Worm (Caenorhabditis elegans) whole organism, young adult: ENCODE measurements around the gene htp-1.
A peak's percentile ranks its signal among the peaks of the same experiment; 100 is the strongest.

ENCODE experiments used
- B0035.1 ChIP-seq: sonication (generic microtip); optimal IDR thresholded peaks from 2 replicates; lab custom pipeline; 2016; ENCODE audit warnings: missing genetic modification characterization, mild to moderate bottlenecking, missing compliant biosample characterization, missing genotype, missing genetic modification reagents
- F22D6.2 ChIP-seq: sonication (generic microtip); optimal IDR thresholded peaks from 2 replicates; lab custom pipeline; 2016; ENCODE audit warnings: mild to moderate bottlenecking, missing genetic modification characterization, missing compliant biosample characterization
- F33H1.4 ChIP-seq: fragments of 200-800 bp; sonication (Bioruptor generic); IDR thresholded peaks from 2 replicates; pipeline ENCODE4 v1.3.6; 2022; ENCODE audit warnings: missing genetic modification reagents, missing genetic modification characterization, missing compliant biosample characterization
- F37B4.10 ChIP-seq: fragments of 200-800 bp; sonication (Bioruptor generic); IDR thresholded peaks from 2 replicates; pipeline ENCODE4 v1.3.6; 2022; ENCODE audit warnings: missing genetic modification characterization, missing compliant biosample characterization
- F49E8.2 ChIP-seq: sonication (generic microtip); optimal IDR thresholded peaks from 3 replicates; lab custom pipeline; 2017; ENCODE audit warnings: missing genetic modification characterization, mild to moderate bottlenecking, missing compliant biosample characterization, antibody characterized with exemption, moderate library complexity; ENCODE audit not compliant: insufficient read depth
- F57A8.1 ChIP-seq: fragments of 200-800 bp; sonication (Bioruptor generic); optimal IDR thresholded peaks from 2 replicates; lab custom pipeline; 2018; ENCODE audit warnings: mild to moderate bottlenecking, missing genetic modification characterization, moderate library complexity, missing compliant biosample characterization
- Y79H2A.3 ChIP-seq: fragments of 200-800 bp; sonication (Bioruptor generic); conservative IDR thresholded peaks from 2 replicates; pipeline ENCODE4 v1.3.6; 2022; ENCODE audit warnings: missing genetic modification reagents, missing genetic modification characterization, missing compliant biosample characterization
- bed-2 ChIP-seq: fragments of 200-800 bp; sonication (Bioruptor generic); IDR thresholded peaks from 2 replicates; pipeline ENCODE4 v1.3.6; 2022; ENCODE audit warnings: missing genetic modification reagents, missing genetic modification characterization, missing compliant biosample characterization
- ccch-3 ChIP-seq: fragments of 200-800 bp; sonication (Bioruptor generic); optimal IDR thresholded peaks from 2 replicates; lab custom pipeline; 2018; ENCODE audit warnings: mild to moderate bottlenecking, missing genetic modification characterization, missing compliant biosample characterization
- ceh-58 ChIP-seq: fragments of 200-800 bp; sonication (Bioruptor generic); IDR thresholded peaks from 2 replicates; pipeline ENCODE4 v1.3.6; 2022; ENCODE audit warnings: missing genetic modification characterization, missing compliant biosample characterization
- ceh-91 ChIP-seq: fragments of 200-800 bp; sonication (Bioruptor generic); IDR thresholded peaks from 2 replicates; pipeline ENCODE4 v1.3.6; 2022; ENCODE audit warnings: missing genetic modification reagents, missing genetic modification characterization, missing compliant biosample characterization
- die-1 ChIP-seq: sonication (generic microtip); optimal IDR thresholded peaks from 2 replicates; lab custom pipeline; 2016; ENCODE audit warnings: missing genotype, mild to moderate bottlenecking, missing genetic modification characterization, missing compliant biosample characterization
- dox-1 ChIP-seq: fragments of 200-800 bp; sonication (Bioruptor generic); IDR thresholded peaks from 2 replicates; pipeline ENCODE4 v1.3.6; 2022; ENCODE audit warnings: missing genetic modification reagents, missing genetic modification characterization, missing compliant biosample characterization
- egrh-3 ChIP-seq: fragments of 200-800 bp; sonication (Bioruptor generic); IDR thresholded peaks from 2 replicates; pipeline ENCODE4 v1.3.6; 2022; ENCODE audit warnings: missing genetic modification reagents, missing genetic modification characterization, missing compliant biosample characterization
- ets-4 ChIP-seq: fragments of 200-800 bp; sonication (Bioruptor generic); optimal IDR thresholded peaks from 2 replicates; lab custom pipeline; 2018; ENCODE audit warnings: mild to moderate bottlenecking, missing genetic modification characterization, missing compliant biosample characterization
- him-1 ChIP-seq: sonication (generic microtip); optimal IDR thresholded peaks from 2 replicates; lab custom pipeline; 2016; ENCODE audit warnings: missing genotype, missing genetic modification reagents, missing genetic modification characterization, missing compliant biosample characterization
- hmg-1.2 ChIP-seq: fragments of 200-800 bp; sonication (Bioruptor generic); IDR thresholded peaks from 2 replicates; pipeline ENCODE4 v1.3.6; 2022; ENCODE audit warnings: missing genetic modification reagents, missing genetic modification characterization, missing compliant biosample characterization
- hmg-20 ChIP-seq: fragments of 200-800 bp; sonication (Bioruptor generic); IDR thresholded peaks from 2 replicates; pipeline ENCODE4 v1.3.6; 2022; ENCODE audit warnings: missing genetic modification reagents, missing genetic modification characterization, missing compliant biosample characterization
- hrde-1 ChIP-seq: sonication (generic microtip); optimal IDR thresholded peaks from 2 replicates; lab custom pipeline; 2016; ENCODE audit warnings: missing genetic modification characterization, mild to moderate bottlenecking, missing compliant biosample characterization, moderate library complexity, missing genotype, missing genetic modification reagents, borderline replicate concordance
- lag-1 ChIP-seq: fragments of 200-800 bp; sonication (Bioruptor generic); IDR thresholded peaks from 2 replicates; pipeline ENCODE4 v1.3.6; 2022; ENCODE audit warnings: missing genetic modification reagents, missing genetic modification characterization, missing compliant biosample characterization
- let-526 ChIP-seq: fragments of 200-800 bp; sonication (Bioruptor generic); IDR thresholded peaks from 2 replicates; pipeline ENCODE4 v1.3.6; 2022; ENCODE audit warnings: missing genetic modification reagents, missing genetic modification characterization, missing compliant biosample characterization
- lin-35 ChIP-seq, 3 experiments: fragments of 150-350 bp in 2 of 3; sonication (generic microtip) in 1 of 3; optimal IDR thresholded peaks; 2 replicates each; lab custom pipeline; 2014 to 2018; ENCODE audit warnings: missing biosample characterization in 3 of 3, missing genetic modification characterization in 3 of 3, missing genetic modification reagents in 3 of 3
- lir-1 ChIP-seq: fragments of 200-800 bp; sonication (Bioruptor generic); conservative IDR thresholded peaks from 2 replicates; pipeline ENCODE4 v1.3.6; 2022; ENCODE audit warnings: missing genetic modification reagents, missing genetic modification characterization, missing compliant biosample characterization
- lsl-1 ChIP-seq: fragments of 200-800 bp; sonication (Bioruptor generic); optimal IDR thresholded peaks from 2 replicates; lab custom pipeline; 2018; ENCODE audit warnings: mild to moderate bottlenecking, missing genetic modification characterization, moderate library complexity, missing compliant biosample characterization
- madf-10 ChIP-seq: sonication (generic microtip); optimal IDR thresholded peaks from 2 replicates; lab custom pipeline; 2016; ENCODE audit warnings: mild to moderate bottlenecking, missing genetic modification characterization, missing compliant biosample characterization
- madf-6 ChIP-seq: fragments of 200-800 bp; sonication (Bioruptor generic); IDR thresholded peaks from 2 replicates; pipeline ENCODE4 v1.3.6; 2022; ENCODE audit warnings: missing genetic modification reagents, missing genetic modification characterization, missing compliant biosample characterization
- pha-4 ChIP-seq: fragments of 150-350 bp; sonication (generic microtip); optimal IDR thresholded peaks from 2 replicates; lab custom pipeline; 2014; ENCODE audit warnings: missing biosample characterization, missing genetic modification reagents, missing genetic modification characterization
- snpc-4 ChIP-seq, 5 experiments: fragments of 150-350 bp in 1 of 5; sonication (generic microtip) in 4 of 5; optimal IDR thresholded peaks; 2 replicates each; lab custom pipeline; 2014 to 2018; ENCODE audit warnings: missing genetic modification characterization in 5 of 5, missing biosample characterization in 3 of 5, antibody characterized with exemption in 2 of 5, mild to moderate bottlenecking in 2 of 5, missing compliant biosample characterization in 2 of 5, missing genotype in 2 of 5, moderate library complexity in 2 of 5, missing genetic modification reagents in 1 of 5
- unc-62 ChIP-seq: fragments of 150-350 bp; optimal IDR thresholded peaks from 2 replicates; lab custom pipeline; 2014; ENCODE audit warnings: missing biosample characterization, missing genetic modification reagents, missing genetic modification characterization
- zfh-2 ChIP-seq: fragments of 200-800 bp; sonication (Bioruptor generic); conservative IDR thresholded peaks from 2 replicates; pipeline ENCODE4 v1.3.6; 2022; ENCODE audit warnings: missing genetic modification reagents, missing genetic modification characterization, missing compliant biosample characterization

Gene htp-1

ce11 chrIV:5391507-5392057, at the start of gene htp-1, which contains the start of gene ZK616.5:
TSS of gene htp-1 (minus strand) at chrIV:5391557.
TSS of gene ZK616.5 (plus strand) at chrIV:5391929.
- TF ChIP-seq lsl-1 (GFP tag; lab: Kevin White, UChicago) (peak; percentile 79), F33H1.4 (peak; percentile 67), madf-6 (GFP tag; lab: Robert Waterston, UW) (peak; percentile 41; the same call in 1 of the 2 replicates), snpc-4 (GFP tag; optimal IDR thresholded peaks at IDR 0.05; lab: Kevin White, UChicago) (no peak), snpc-4 (tag; optimal IDR thresholded peaks at IDR 0.05; lab: Kevin White, UChicago) (peak in 3 of 4 experiments; percentile 19 to 67 (median 63)), F49E8.2 (tag; lab: Kevin White, UChicago) (peak; percentile 7), F22D6.2 (tag; lab: Kevin White, UChicago) (no peak)

- TF ChIP-seq ets-4 (GFP tag; lab: Kevin White, UChicago) (no peak), madf-10 (tag; lab: Kevin White, UChicago) (no peak), egrh-3 (GFP tag; lab: Robert Waterston, UW) (no peak), Y79H2A.3 (GFP tag; lab: Robert Waterston, UW) (no peak), bed-2 (no peak), F37B4.10 (GFP tag; lab: Robert Waterston, UW) (no peak), F49E8.2 (tag; lab: Kevin White, UChicago) (no peak), hrde-1 (tag; lab: Kevin White, UChicago) (no peak), snpc-4 (GFP tag; optimal IDR thresholded peaks at IDR 0.05; lab: Kevin White, UChicago) (no peak), snpc-4 (tag; optimal IDR thresholded peaks at IDR 0.05; lab: Kevin White, UChicago) (no peak), let-526 (no peak), lag-1 (GFP tag; lab: Robert Waterston, UW) (no peak), ccch-3 (GFP tag; lab: Kevin White, UChicago) (no peak), lir-1 (GFP tag; lab: Robert Waterston, UW) (no peak), unc-62 (no peak), ceh-91 (GFP tag; lab: Robert Waterston, UW) (no peak), lsl-1 (GFP tag; lab: Kevin White, UChicago) (no peak), madf-6 (GFP tag; lab: Robert Waterston, UW) (no peak), hmg-1.2 (GFP tag; lab: Robert Waterston, UW) (no peak), ceh-58 (GFP tag; lab: Robert Waterston, UW) (no peak), F57A8.1 (GFP tag; lab: Kevin White, UChicago) (no peak)
Observed at ce11 chrIV:5438705-5439104, 47.3 kb upstream of the htp-1 start, which contains the start of gene mgl-3. TSS of gene mgl-3 (plus strand) at chrIV:5439005.

- no peak for TF ChIP-seq pha-4 (tag; lab: Kevin White, UChicago)
- no peak for TF ChIP-seq F37B4.10 (GFP tag; lab: Robert Waterston, UW)
- no peak for TF ChIP-seq dox-1 (GFP tag; lab: Robert Waterston, UW)
- TF ChIP-seq B0035.1 (tag; lab: Kevin White, UChicago): no peak
- TF ChIP-seq lin-35 (GFP tag; optimal IDR thresholded peaks at IDR 0.05; lab: Kevin White, UChicago): no peak
- TF ChIP-seq zfh-2 (GFP tag; lab: Robert Waterston, UW): no peak
- no peak for TF ChIP-seq hmg-20 (GFP tag; lab: Robert Waterston, UW)
- no peak for TF ChIP-seq die-1 (tag; lab: Kevin White, UChicago)
Observed at ce11 chrIV:5419122-5419521, 27.8 kb upstream of the htp-1 start, which contains the start of gene ehn-3. TSS of gene ehn-3 (minus strand) at chrIV:5419222.

ce11 chrIV:5415696-5416095, 24.3 kb upstream of the htp-1 start, which contains the start of gene spp-7:
TSS of gene spp-7 (minus strand) at chrIV:5415796.
- no peak for TF ChIP-seq him-1
- TF ChIP-seq hmg-1.2 (GFP tag; lab: Robert Waterston, UW): peak; percentile 64
